Fruit fly (Drosophila melanogaster) whole organism, larva: ENCODE data around the gene Nup154.

Experiments used
- noc ChIP-seq: fragments of 200-800 bp; sonication (Bioruptor generic); optimal IDR thresholded peaks from 3 replicates; lab custom pipeline; 2019; ENCODE audit warnings: missing biosample characterization, mild to moderate bottlenecking, missing genetic modification characterization, moderate library complexity

Nup154 gene

DNA sequence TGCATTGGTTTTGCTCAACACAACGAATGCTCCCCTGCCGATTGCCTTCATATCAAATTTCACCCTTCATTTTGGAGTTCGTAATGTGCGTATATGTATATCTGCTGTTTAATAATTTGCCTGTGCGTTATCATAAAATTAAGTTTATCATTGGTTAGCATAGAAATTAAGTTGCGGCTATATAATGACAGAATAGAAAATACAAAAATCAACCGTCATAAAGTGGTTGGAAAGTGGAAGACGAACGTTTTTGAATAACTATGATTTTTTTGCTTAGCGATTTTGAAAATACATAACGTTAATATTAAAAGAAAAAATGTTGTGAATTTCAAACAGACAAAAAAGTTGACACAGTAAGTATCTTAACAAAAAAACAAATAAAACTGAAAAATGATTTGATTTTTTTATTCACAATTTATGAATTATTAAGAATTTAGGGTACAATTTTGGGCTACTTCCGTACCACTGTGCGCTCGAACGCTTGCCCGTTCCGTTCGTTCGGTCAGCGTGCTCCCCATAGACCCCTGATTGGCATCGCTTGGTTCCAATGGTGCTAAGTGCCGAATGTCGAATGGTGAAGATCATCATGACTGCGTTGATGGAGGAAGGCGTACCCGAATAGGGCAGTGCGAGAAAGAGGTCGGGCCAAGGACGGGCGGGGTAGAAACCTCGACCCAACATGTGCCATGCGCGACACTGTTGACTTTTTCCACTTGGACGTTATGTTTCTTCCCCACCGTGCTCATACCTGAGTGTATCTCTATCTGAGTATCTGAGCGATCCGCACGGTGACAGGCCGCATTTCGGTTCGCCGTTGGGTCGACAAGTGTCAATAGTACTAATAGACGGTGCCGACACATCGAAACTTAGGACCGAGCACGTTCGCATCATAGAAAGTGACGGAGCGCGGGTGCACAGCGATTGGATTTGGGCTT is 33.2 kb downstream of the Nup154 start:
- TF ChIP-seq noc (tag; lab: Kevin White, UChicago): peak; percentile 42

DNA sequence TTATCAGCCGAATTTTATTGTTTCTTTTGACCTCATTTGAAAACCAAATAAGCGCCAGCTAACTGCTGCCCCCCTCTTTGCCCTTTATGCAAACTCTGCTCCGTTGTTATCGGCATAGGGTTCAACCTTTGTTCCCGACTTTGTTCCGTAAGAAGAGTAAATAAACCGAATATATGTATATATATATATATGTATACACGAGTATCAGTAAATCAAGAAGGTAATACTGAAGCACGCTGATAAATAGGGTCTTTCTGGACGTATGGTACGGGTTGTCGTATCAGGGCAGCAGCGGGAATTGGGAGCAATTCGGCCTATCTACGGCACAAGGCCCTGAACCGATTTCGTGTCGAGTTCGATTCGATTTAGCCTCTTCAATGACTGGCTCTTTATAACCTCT is 34.3 kb downstream of the Nup154 start:
- TF ChIP-seq noc (tag; lab: Kevin White, UChicago): no peak

DNA sequence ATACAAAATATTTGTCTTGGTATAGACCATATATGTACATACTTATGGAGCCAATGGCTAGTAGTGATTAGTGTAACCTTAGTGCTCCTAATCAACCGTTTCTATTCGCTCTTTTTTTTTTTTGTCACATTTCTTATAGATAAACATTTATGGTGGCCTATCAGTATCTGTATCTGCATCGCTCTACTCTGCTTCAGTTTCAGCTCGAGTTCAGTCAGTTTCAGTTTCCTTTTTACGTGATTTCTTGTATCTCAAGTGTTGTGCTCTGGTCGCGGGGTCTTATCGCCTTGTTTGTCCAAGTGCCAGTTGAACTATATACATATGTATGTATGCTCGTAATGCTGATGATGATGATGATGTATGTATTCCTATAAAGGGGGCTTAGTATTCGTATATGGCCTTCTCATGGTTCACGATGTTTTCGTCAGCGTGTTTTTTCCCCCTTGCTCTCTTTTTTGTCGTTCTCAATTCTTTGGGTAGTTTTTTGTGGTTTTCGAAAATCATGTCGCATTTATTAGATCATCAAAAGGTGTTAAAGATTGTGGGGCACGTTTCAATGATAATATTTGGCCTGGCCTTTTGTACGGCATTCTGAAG is 35.0 kb downstream of the Nup154 start:
- peak; percentile 10 for TF ChIP-seq noc (tag; lab: Kevin White, UChicago)

- TF ChIP-seq noc (tag; lab: Kevin White, UChicago): no peak
These were observed 36.5 kb downstream of the Nup154 start for dm6 chr2L:11041074-11041473.

- TF ChIP-seq noc (tag; lab: Kevin White, UChicago): no peak
These were observed 37.2 kb downstream of the Nup154 start for dm6 chr2L:11041785-11042184.

DNA sequence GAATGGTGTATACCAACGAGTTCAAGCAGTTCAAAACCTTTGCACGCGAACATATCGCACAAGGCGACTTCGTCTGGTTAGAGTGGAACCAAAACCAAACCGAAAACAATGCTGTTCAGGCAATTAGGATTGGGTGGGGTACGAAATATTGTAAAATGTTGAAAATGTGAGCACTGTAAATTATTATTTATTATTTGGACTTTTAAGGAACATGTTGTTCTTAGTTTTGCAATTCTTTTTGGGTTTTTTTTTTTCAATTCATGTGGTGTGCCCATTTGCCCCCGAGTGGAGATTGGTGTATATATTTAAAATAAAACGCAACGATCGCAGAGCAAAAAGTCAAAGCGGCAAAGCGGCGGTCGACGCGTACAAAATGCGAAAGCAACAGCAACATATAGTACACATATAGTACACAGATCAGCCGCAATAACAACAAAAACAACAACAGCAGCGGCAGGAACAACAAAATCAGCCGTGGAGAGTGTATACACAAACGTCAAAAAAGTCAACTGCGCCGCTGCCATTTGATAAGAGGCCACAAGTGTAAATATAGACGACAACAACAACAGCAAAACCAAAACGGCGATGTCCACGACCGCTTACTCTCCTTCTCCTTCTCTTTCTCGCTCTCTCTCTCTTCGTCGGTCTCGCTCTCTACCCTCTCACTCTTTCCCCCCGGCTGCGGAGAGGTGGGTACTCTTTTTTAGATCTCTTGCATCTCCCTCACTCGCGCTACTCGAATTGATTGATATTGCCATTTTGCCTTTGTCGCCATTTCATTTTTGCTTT is 40.3 kb downstream of the Nup154 start:
- peak; percentile 68 for TF ChIP-seq noc (tag; lab: Kevin White, UChicago)

DNA sequence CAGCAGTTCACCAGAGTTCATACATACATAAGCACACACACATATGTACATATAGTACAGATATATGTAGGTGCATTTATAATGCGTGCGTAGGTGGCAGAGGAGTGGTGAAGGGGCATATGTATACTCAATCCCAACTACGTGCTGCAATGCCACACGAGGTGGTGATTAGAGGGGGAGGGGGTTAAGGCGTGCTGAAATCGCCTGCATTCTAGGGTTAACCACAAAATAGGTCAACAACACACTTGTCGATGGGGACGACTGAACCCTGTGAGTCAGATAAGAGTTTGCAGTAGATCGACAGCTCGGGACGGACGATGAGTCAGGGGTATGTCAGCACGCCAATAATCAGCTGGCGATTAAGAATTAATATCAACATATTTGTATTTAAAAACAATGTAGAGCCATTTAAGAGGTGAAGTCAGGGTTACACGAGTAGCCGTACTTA is 40.9 kb downstream of the Nup154 start:
- no peak for TF ChIP-seq noc (tag; lab: Kevin White, UChicago)

dm6 chr2L:11046051-11046450 is 41.4 kb downstream of the Nup154 start:
- no peak for TF ChIP-seq noc (tag; lab: Kevin White, UChicago)

DNA sequence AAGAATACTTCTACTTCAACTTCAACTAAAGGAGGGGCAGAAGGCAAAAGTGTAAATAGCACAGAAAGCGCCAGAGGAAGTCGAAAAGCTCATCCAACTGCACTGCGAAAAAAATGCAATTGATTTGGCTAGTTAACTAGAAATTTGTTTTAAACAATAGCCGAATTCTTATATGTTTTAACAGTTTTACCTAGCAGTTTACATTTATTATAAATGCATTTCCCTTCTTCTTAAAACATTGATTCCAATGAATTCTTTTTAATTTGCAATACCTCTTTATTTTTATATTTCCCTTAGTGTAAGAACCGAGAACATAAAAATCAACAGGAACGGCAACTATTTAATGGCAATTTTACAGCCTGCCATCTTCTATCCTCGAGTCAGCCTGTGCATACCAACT is 43.7 kb downstream of the Nup154 start:
- TF ChIP-seq noc (tag; lab: Kevin White, UChicago): no peak

- TF ChIP-seq noc (tag; lab: Kevin White, UChicago): no peak
These were observed 45.1 kb downstream of the Nup154 start for dm6 chr2L:11049723-11050122.

DNA sequence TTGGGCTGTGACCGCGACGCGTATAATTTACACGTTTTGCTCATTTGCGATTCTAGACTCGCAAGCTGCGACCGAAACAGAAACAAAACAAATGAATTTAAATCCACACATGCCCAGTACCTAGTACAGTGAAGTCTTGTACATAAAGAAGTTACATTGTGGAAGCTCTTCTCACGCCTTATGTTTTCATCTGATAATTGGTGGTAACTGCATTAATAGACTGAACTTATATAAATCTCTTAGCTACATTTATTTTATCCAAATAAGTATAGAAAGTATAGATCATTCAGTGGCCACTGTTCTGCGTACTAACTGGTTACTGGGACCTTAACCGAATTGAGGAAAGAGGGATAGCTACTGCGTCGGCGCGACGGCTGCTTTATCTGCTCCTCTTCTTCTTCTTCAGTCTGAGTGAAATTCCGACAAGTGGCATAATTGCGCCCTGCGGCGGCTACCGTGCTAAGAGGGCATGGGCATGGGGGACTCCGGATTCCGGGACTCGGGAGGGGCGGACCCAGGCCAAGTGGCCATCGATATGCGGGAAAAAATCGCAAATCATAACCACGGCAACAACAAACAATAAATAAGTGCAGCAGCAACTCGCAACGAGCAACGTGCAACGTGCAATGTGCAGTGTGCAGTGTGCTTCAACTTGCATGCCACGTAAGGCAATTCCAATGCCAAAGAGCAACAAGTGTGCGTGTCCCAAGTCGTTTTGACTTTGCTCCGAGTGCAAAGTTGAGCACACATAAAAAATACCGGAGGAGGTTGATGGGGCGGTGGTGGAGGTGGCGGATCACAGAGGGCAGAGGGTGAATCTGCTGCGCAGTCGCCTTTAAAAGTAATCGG is 47.2 kb downstream of the Nup154 start:
- TF ChIP-seq noc (tag; lab: Kevin White, UChicago): no peak

DNA sequence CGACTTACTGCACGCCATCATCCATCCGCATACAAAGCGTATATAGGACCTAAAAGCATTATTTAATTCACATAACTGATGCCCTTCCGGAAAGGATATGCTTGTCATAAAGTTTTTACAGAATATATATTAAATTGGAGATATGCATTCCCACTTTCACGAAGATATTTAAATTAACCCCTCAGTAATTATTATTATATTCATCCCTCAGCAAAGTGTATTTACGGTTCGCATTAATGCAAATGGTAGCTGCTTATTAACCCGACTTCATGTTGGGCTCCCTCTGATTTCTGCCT is 47.8 kb downstream of the Nup154 start:
- no peak for TF ChIP-seq noc (tag; lab: Kevin White, UChicago)

- TF ChIP-seq noc (tag; lab: Kevin White, UChicago): no peak
These were observed 48.6 kb downstream of the Nup154 start for dm6 chr2L:11053018-11053807.

- TF ChIP-seq noc (tag; lab: Kevin White, UChicago): no peak
These were observed 52.2 kb downstream of the Nup154 start for dm6 chr2L:11056791-11057332.
